Fruit fly (Drosophila melanogaster) whole organism, prepupa: Measurements from ENCODE around the gene CG7091.
A peak's percentile ranks its signal among the peaks of the same experiment; 100 is the strongest.

Experiments used
- Blimp-1 ChIP-seq: fragments of 200-800 bp; sonication (Bioruptor generic); optimal IDR thresholded peaks from 3 replicates; lab custom pipeline; 2017; ENCODE audit warnings: missing biosample characterization, missing genetic modification characterization, mild to moderate bottlenecking, moderate library complexity, missing genetic modification reagents
- CG10631 ChIP-seq: fragments of 200-800 bp; sonication (Bioruptor generic); optimal IDR thresholded peaks from 2 replicates; lab custom pipeline; 2016; ENCODE audit warnings: missing biosample characterization, missing genetic modification characterization
- CG11762 ChIP-seq: fragments of 200-800 bp; sonication (Bioruptor generic); optimal IDR thresholded peaks from 3 replicates; lab custom pipeline; 2016; ENCODE audit warnings: missing biosample characterization, missing genetic modification characterization; ENCODE audit not compliant: insufficient read depth
- CG11902 ChIP-seq: fragments of 200-800 bp; sonication (Bioruptor generic); optimal IDR thresholded peaks from 3 replicates; lab custom pipeline; 2016; ENCODE audit warnings: missing biosample characterization, missing genetic modification characterization
- CG15336 ChIP-seq: fragments of 200-800 bp; sonication (Bioruptor generic); IDR thresholded peaks from 2 replicates; pipeline ENCODE4 v1.3.6; 2022; ENCODE audit warnings: missing biosample characterization, missing genetic modification characterization
- CG1621 ChIP-seq: fragments of 200-800 bp; sonication (Bioruptor generic); optimal IDR thresholded peaks from 3 replicates; lab custom pipeline; 2018; ENCODE audit warnings: missing biosample characterization, mild to moderate bottlenecking, missing genetic modification characterization
- CG16779 ChIP-seq: fragments of 200-800 bp; sonication (Bioruptor generic); optimal IDR thresholded peaks from 3 replicates; lab custom pipeline; 2017; ENCODE audit warnings: missing biosample characterization, mild to moderate bottlenecking, missing genetic modification characterization
- CG3032 ChIP-seq: fragments of 200-800 bp; optimal IDR thresholded peaks from 2 replicates; lab custom pipeline; 2019; ENCODE audit warnings: missing biosample characterization, mild to moderate bottlenecking, missing genetic modification characterization, moderate library complexity
- CG31627 ChIP-seq: fragments of 200-800 bp; sonication (Bioruptor generic); optimal IDR thresholded peaks from 3 replicates; lab custom pipeline; 2016; ENCODE audit warnings: missing biosample characterization, missing genetic modification characterization
- CG32006 ChIP-seq: fragments of 200-800 bp; sonication (Bioruptor generic); optimal IDR thresholded peaks from 3 replicates; lab custom pipeline; 2017; ENCODE audit warnings: missing biosample characterization, mild to moderate bottlenecking, missing genetic modification characterization
- CG34406 ChIP-seq: fragments of 200-800 bp; sonication (Bioruptor generic); optimal IDR thresholded peaks from 3 replicates; lab custom pipeline; 2016; ENCODE audit warnings: missing biosample characterization, missing genetic modification characterization
- CG3919 ChIP-seq: fragments of 200-800 bp; sonication (Bioruptor generic); optimal IDR thresholded peaks from 3 replicates; lab custom pipeline; 2016; ENCODE audit warnings: missing biosample characterization, missing genetic modification characterization
- CG4318 ChIP-seq: fragments of 200-800 bp; sonication (Bioruptor generic); optimal IDR thresholded peaks from 3 replicates; lab custom pipeline; 2017; ENCODE audit warnings: missing biosample characterization, mild to moderate bottlenecking, missing genetic modification characterization
- CG6163 ChIP-seq: fragments of 200-800 bp; sonication (Bioruptor generic); IDR thresholded peaks from 3 replicates; pipeline ENCODE4 v1.3.6; 2022; ENCODE audit warnings: missing biosample characterization, missing genetic modification characterization
- CG6792 ChIP-seq: fragments of 200-800 bp; sonication (Bioruptor generic); optimal IDR thresholded peaks from 3 replicates; lab custom pipeline; 2016; ENCODE audit warnings: missing biosample characterization, missing genetic modification characterization
- CG6854 ChIP-seq: fragments of 200-800 bp; sonication (Bioruptor generic); optimal IDR thresholded peaks from 2 replicates; lab custom pipeline; 2017; ENCODE audit warnings: missing biosample characterization, mild to moderate bottlenecking, missing genetic modification characterization
- CG7368 ChIP-seq: fragments of 200-800 bp; sonication (Bioruptor generic); optimal IDR thresholded peaks from 3 replicates; lab custom pipeline; 2016; ENCODE audit warnings: missing biosample characterization, missing genetic modification characterization
- CG8119 ChIP-seq: fragments of 200-800 bp; sonication (Bioruptor generic); IDR thresholded peaks from 3 replicates; pipeline ENCODE4 v1.3.6; 2022; ENCODE audit warnings: missing biosample characterization, missing genetic modification characterization
- CG8319 ChIP-seq: fragments of 200-800 bp; sonication (Bioruptor generic); optimal IDR thresholded peaks from 3 replicates; lab custom pipeline; 2016; ENCODE audit warnings: missing biosample characterization, missing genetic modification characterization
- Eip78C ChIP-seq: fragments of 200-800 bp; sonication (Bioruptor generic); peaks from one replicate; lab custom pipeline; 2016; ENCODE audit warnings: missing biosample characterization, missing genetic modification characterization
- Eip93F ChIP-seq: fragments of 200-800 bp; sonication (Bioruptor generic); optimal IDR thresholded peaks from 2 replicates; lab custom pipeline; 2016; ENCODE audit warnings: missing biosample characterization, mild to moderate bottlenecking, missing genetic modification characterization
- Ets21C ChIP-seq: fragments of 200-800 bp; sonication (Bioruptor generic); optimal IDR thresholded peaks from 3 replicates; lab custom pipeline; 2016; ENCODE audit warnings: missing biosample characterization, missing genetic modification characterization
- Ets96B ChIP-seq: fragments of 200-800 bp; optimal IDR thresholded peaks from 2 replicates; lab custom pipeline; 2019; ENCODE audit warnings: missing biosample characterization, mild to moderate bottlenecking, missing genetic modification characterization, moderate library complexity
- Gug ChIP-seq: fragments of 200-800 bp; sonication (Bioruptor generic); IDR thresholded peaks from 2 replicates; pipeline ENCODE4 v1.3.6; 2022; ENCODE audit warnings: missing biosample characterization, missing genetic modification characterization
- Hr38 ChIP-seq: sonication (Bioruptor generic); optimal IDR thresholded peaks from 2 replicates; lab custom pipeline; 2016; ENCODE audit warnings: missing biosample characterization, missing genetic modification characterization
- Hr39 ChIP-seq: fragments of 200-800 bp; sonication (Bioruptor generic); optimal IDR thresholded peaks from 2 replicates; lab custom pipeline; 2016; ENCODE audit warnings: missing biosample characterization, missing genetic modification characterization
- Hr4 ChIP-seq: fragments of 200-800 bp; sonication (Bioruptor generic); optimal IDR thresholded peaks from 3 replicates; lab custom pipeline; 2016; ENCODE audit warnings: missing biosample characterization, missing genetic modification characterization
- Lpt ChIP-seq: fragments of 200-800 bp; sonication (Bioruptor generic); optimal IDR thresholded peaks from 3 replicates; lab custom pipeline; 2016; ENCODE audit warnings: missing biosample characterization, missing genetic modification characterization
- Met ChIP-seq: fragments of 200-800 bp; sonication (Bioruptor generic); optimal IDR thresholded peaks from 3 replicates; lab custom pipeline; 2016; ENCODE audit warnings: missing biosample characterization, missing genetic modification characterization
- OdsH ChIP-seq: fragments of 200-800 bp; sonication (Bioruptor generic); optimal IDR thresholded peaks from 3 replicates; lab custom pipeline; 2016; ENCODE audit warnings: missing biosample characterization, missing genetic modification characterization
- Smox ChIP-seq: fragments of 200-800 bp; sonication (Bioruptor generic); optimal IDR thresholded peaks from 3 replicates; lab custom pipeline; 2016; ENCODE audit warnings: missing biosample characterization, missing genetic modification characterization
- Sox102F ChIP-seq: fragments of 200-800 bp; sonication (Bioruptor generic); optimal IDR thresholded peaks from 2 replicates; lab custom pipeline; 2016; ENCODE audit warnings: missing biosample characterization, mild to moderate bottlenecking, missing genetic modification characterization
- Sox14 ChIP-seq: fragments of 200-800 bp; sonication (Bioruptor generic); optimal IDR thresholded peaks from 3 replicates; lab custom pipeline; 2016; ENCODE audit warnings: missing biosample characterization, missing genetic modification characterization
- Sox15 ChIP-seq: fragments of 200-800 bp; sonication (Bioruptor generic); optimal IDR thresholded peaks from 3 replicates; lab custom pipeline; 2016; ENCODE audit warnings: missing biosample characterization, missing genetic modification characterization
- acj6 ChIP-seq: fragments of 200-800 bp; sonication (Bioruptor generic); optimal IDR thresholded peaks from 3 replicates; lab custom pipeline; 2016; ENCODE audit warnings: missing biosample characterization, missing genetic modification characterization
- cyc ChIP-seq: fragments of 200-800 bp; sonication (Bioruptor generic); optimal IDR thresholded peaks from 3 replicates; lab custom pipeline; 2016; ENCODE audit warnings: missing biosample characterization, missing genetic modification characterization
- dsx ChIP-seq: fragments of 200-800 bp; optimal IDR thresholded peaks from 3 replicates; lab custom pipeline; 2019; ENCODE audit warnings: missing biosample characterization, mild to moderate bottlenecking, missing genetic modification characterization, moderate library complexity; ENCODE audit not compliant: poor library complexity, severe bottlenecking
- eg ChIP-seq: fragments of 200-800 bp; sonication (Bioruptor generic); IDR thresholded peaks from 3 replicates; pipeline ENCODE4 v1.3.6; 2022; ENCODE audit warnings: missing biosample characterization, missing genetic modification characterization
- esn ChIP-seq: fragments of 200-800 bp; sonication (Bioruptor generic); optimal IDR thresholded peaks from 2 replicates; lab custom pipeline; 2016; ENCODE audit warnings: missing biosample characterization, mild to moderate bottlenecking, missing genetic modification characterization, moderate library complexity
- fd59A ChIP-seq: fragments of 200-800 bp; sonication (Bioruptor generic); optimal IDR thresholded peaks from 2 replicates; lab custom pipeline; 2017; ENCODE audit warnings: missing biosample characterization, mild to moderate bottlenecking, missing genetic modification characterization, missing genetic modification reagents
- fd85E ChIP-seq: fragments of 200-800 bp; sonication (Bioruptor generic); optimal IDR thresholded peaks from 3 replicates; lab custom pipeline; 2016; ENCODE audit warnings: missing biosample characterization, missing genetic modification characterization
- fkh ChIP-seq: fragments of 200-800 bp; sonication (Bioruptor generic); optimal IDR thresholded peaks from 3 replicates; lab custom pipeline; 2017; ENCODE audit warnings: missing biosample characterization, mild to moderate bottlenecking, missing genetic modification characterization, moderate library complexity
- lz ChIP-seq: fragments of 200-800 bp; sonication (Bioruptor generic); optimal IDR thresholded peaks from 3 replicates; lab custom pipeline; 2016; ENCODE audit warnings: missing biosample characterization, missing genetic modification characterization
- net ChIP-seq: fragments of 200-800 bp; sonication (Bioruptor generic); optimal IDR thresholded peaks from 3 replicates; lab custom pipeline; 2016; ENCODE audit warnings: missing biosample characterization, missing genetic modification characterization
- pdm3 ChIP-seq: fragments of 200-800 bp; sonication (Bioruptor generic); optimal IDR thresholded peaks from 3 replicates; lab custom pipeline; 2016; ENCODE audit warnings: missing biosample characterization, missing genetic modification characterization
- spab ChIP-seq: fragments of 200-800 bp; sonication (Bioruptor generic); optimal IDR thresholded peaks from 2 replicates; lab custom pipeline; 2017; ENCODE audit warnings: missing biosample characterization, mild to moderate bottlenecking, missing genetic modification characterization, missing genetic modification reagents
- ss ChIP-seq, 2 experiments: fragments of 200-800 bp; sonication (Bioruptor generic); optimal IDR thresholded peaks; 2 replicates in 1 of 2; 3 replicates in 1 of 2; lab custom pipeline; 2017 to 2018; ENCODE audit warnings: mild to moderate bottlenecking in 2 of 2, missing biosample characterization in 2 of 2, missing genetic modification characterization in 2 of 2, moderate library complexity in 1 of 2
- svp ChIP-seq: fragments of 200-800 bp; sonication (Bioruptor generic); peaks from one replicate; lab custom pipeline; 2016; ENCODE audit warnings: missing biosample characterization, missing genetic modification characterization
- vri ChIP-seq: fragments of 200-800 bp; sonication (Bioruptor generic); optimal IDR thresholded peaks from 3 replicates; lab custom pipeline; 2016; ENCODE audit warnings: missing biosample characterization, mild to moderate bottlenecking, missing genetic modification characterization

CG7091 gene

DNA sequence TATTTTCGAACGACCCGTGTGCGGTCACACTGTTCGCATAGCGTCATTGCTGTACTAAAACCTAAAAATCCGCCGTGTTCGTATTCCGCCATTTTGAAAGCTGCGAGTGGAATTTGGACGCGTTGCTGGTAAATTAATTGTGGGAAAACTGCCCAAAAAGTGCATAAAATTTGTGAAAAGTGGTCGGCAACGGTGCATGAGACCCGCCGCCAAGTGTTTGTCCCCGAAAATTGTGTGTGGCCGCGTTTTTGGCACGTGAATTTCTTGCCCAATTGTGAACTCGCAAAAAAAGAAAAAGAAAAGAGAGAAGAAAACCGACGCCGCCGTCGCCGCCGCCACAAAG is 33.8 kb downstream of the CG7091 start, which contains the start of gene CtBP (continued):
- TF ChIP-seq Smox = no peak
- TF ChIP-seq CG11902 (GFP tag; lab: Kevin White, UChicago) = no peak
- TF ChIP-seq dsx (GFP tag; lab: Kevin White, UChicago) = no peak
- TF ChIP-seq Hr4 (GFP tag; lab: Kevin White, UChicago) = no peak
- TF ChIP-seq CG6792 (GFP tag; lab: Kevin White, UChicago) = no peak
- no peak for TF ChIP-seq Sox14
- TF ChIP-seq CG6163 = no peak
- TF ChIP-seq Ets96B = no peak
- TF ChIP-seq eg = no peak

DNA sequence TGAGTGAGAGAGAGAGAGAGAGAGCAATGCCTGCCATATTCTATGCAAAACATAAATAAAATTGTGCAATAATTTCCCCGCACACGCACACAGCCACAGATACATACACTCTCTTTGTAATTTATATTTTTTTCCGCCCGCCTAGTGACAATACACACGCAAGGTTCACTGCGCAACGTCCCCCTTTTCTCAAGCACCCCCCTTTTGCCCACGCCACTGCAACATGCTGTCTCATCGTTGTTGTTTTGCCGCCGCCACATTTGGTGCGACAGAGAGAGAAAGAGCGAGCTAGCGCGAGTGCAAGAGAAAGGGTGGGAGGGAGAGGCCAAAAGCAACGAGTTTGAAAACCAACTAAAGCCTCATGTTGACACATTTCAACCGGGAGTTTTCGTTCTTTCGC is 34.6 kb downstream of the CG7091 start:
- no peak for TF ChIP-seq Hr38
- peak; percentile 80 for TF ChIP-seq CG31627
- peak; percentile 80 for TF ChIP-seq Gug (GFP tag; lab: Robert Waterston, UW)
- peak; percentile 74 for TF ChIP-seq Hr4 (GFP tag; lab: Kevin White, UChicago)
- TF ChIP-seq CG8119 (GFP tag; lab: Robert Waterston, UW) = peak; percentile 73; the same call in 2 of the 3 replicates
- TF ChIP-seq CG6854 (GFP tag; lab: Kevin White, UChicago) = peak; percentile 26
- peak; percentile 63 for TF ChIP-seq CG1621
- peak; percentile 77 for TF ChIP-seq OdsH (GFP tag; lab: Kevin White, UChicago)
- TF ChIP-seq CG6792 (GFP tag; lab: Kevin White, UChicago) = peak; percentile 77
- TF ChIP-seq vri = peak; percentile 86
- peak; percentile 63 for TF ChIP-seq Ets96B
- peak; percentile 49 for TF ChIP-seq CG3032
- TF ChIP-seq CG3919 (GFP tag; lab: Kevin White, UChicago) = peak; percentile 72
- TF ChIP-seq Ets21C (GFP tag; lab: Kevin White, UChicago) = peak; percentile 67
- TF ChIP-seq Eip78C = peak; percentile 92
- peak; percentile 33 for TF ChIP-seq fd59A
- peak; percentile 81 for TF ChIP-seq esn (GFP tag; lab: Kevin White, UChicago)
- peak; percentile 82 for TF ChIP-seq lz (GFP tag; lab: Kevin White, UChicago)
- TF ChIP-seq CG4318 (GFP tag; lab: Kevin White, UChicago) = no peak
- TF ChIP-seq Met (GFP tag; lab: Kevin White, UChicago) = peak; percentile 71
- peak; percentile 74 for TF ChIP-seq CG7368 (GFP tag; lab: Kevin White, UChicago)
- peak; percentile 47 for TF ChIP-seq spab (GFP tag; lab: Kevin White, UChicago)
- peak; percentile 33 for TF ChIP-seq CG11762
- TF ChIP-seq Sox14 = peak; percentile 90
- TF ChIP-seq Lpt (GFP tag; lab: Kevin White, UChicago) = peak; percentile 76
- peak; percentile 63 for TF ChIP-seq CG8319
- TF ChIP-seq Hr39 = peak; percentile 75
- no peak; the same call in 1 of the 2 replicates for TF ChIP-seq CG15336
- TF ChIP-seq CG16779 (tag; lab: Kevin White, UChicago) = peak; percentile 53
- TF ChIP-seq pdm3 (GFP tag; lab: Kevin White, UChicago) = peak; percentile 78
- peak; percentile 80 for TF ChIP-seq net
- TF ChIP-seq CG10631 (GFP tag; lab: Kevin White, UChicago) = peak; percentile 72
- TF ChIP-seq Sox102F = peak; percentile 71
- peak; percentile 77 for TF ChIP-seq CG32006 (GFP tag; lab: Kevin White, UChicago)
- peak; percentile 59 for TF ChIP-seq fkh
- peak; percentile 89 for TF ChIP-seq eg
- TF ChIP-seq Sox15 (GFP tag; lab: Kevin White, UChicago) = peak; percentile 73
- peak; percentile 56 for TF ChIP-seq CG34406 (GFP tag; lab: Kevin White, UChicago)
- TF ChIP-seq ss (GFP tag; optimal IDR thresholded peaks at IDR 0.05; lab: Kevin White, UChicago) = peak; percentile 71 to 75
- TF ChIP-seq CG6163 = peak; percentile 88
- peak; percentile 74 for TF ChIP-seq cyc (GFP tag; lab: Kevin White, UChicago)
- peak; percentile 48 for TF ChIP-seq dsx (GFP tag; lab: Kevin White, UChicago)
- peak; percentile 87 for TF ChIP-seq svp (GFP tag; lab: Kevin White, UChicago)
- TF ChIP-seq Eip93F (GFP tag; lab: Kevin White, UChicago) = no peak
- peak; percentile 57 for TF ChIP-seq Blimp-1
- peak; percentile 65 for TF ChIP-seq CG11902 (GFP tag; lab: Kevin White, UChicago)
- no peak for TF ChIP-seq fd85E (GFP tag; lab: Kevin White, UChicago)
- peak; percentile 73 for TF ChIP-seq acj6 (GFP tag; lab: Kevin White, UChicago)
